Fruit fly (Drosophila melanogaster): ENCODE data around the gene cas.
A peak's percentile ranks its signal among the peaks of the same experiment; 100 is the strongest.

Gene cas

dm6 chr3R:5686049-5686757, 30.4 kb downstream of the cas start:
- TF ChIP-seq ovo (GFP tag; optimal IDR thresholded peaks at IDR 0.05) (no peak), CG14711 (tag; optimal IDR thresholded peaks at IDR 0.05) (no peak), Hr96 (GFP tag; optimal IDR thresholded peaks at IDR 0.05) (peak; percentile 30), CG1620 (GFP tag; optimal IDR thresholded peaks at IDR 0.05) (no peak), bab1 (GFP tag; optimal IDR thresholded peaks at IDR 0.05) (no peak), CG5204 (GFP tag; optimal IDR thresholded peaks at IDR 0.05) (peak; percentile 41), CG7045 (GFP tag; optimal IDR thresholded peaks at IDR 0.05) (peak; percentile 7), tj (GFP tag; optimal IDR thresholded peaks at IDR 0.05) (no peak), kay (GFP tag; ENCODE audit: borderline replicate concordance) (no peak), cnc (optimal IDR thresholded peaks at IDR 0.05) (no peak), Mnt (GFP tag; optimal IDR thresholded peaks at IDR 0.05) (no peak), CG33017 (tag; optimal IDR thresholded peaks at IDR 0.05) (peak; percentile 3), CG11617 (GFP tag; optimal IDR thresholded peaks at IDR 0.05) (no peak), CG7101 (tag; optimal IDR thresholded peaks at IDR 0.05) (no peak), CG12768 (GFP tag; optimal IDR thresholded peaks at IDR 0.05) (peak; percentile 37), pad (GFP tag; optimal IDR thresholded peaks at IDR 0.05) (no peak), cic (GFP tag; optimal IDR thresholded peaks at IDR 0.05) (no peak), Clk (GFP tag; optimal IDR thresholded peaks at IDR 0.05) (no peak), toe (GFP tag; optimal IDR thresholded peaks at IDR 0.05) (no peak), Crg-1 (GFP tag; optimal IDR thresholded peaks at IDR 0.05) (no peak)

- no peak for TF ChIP-seq Clk (GFP tag; optimal IDR thresholded peaks at IDR 0.05)
- TF ChIP-seq CG11617 (GFP tag; optimal IDR thresholded peaks at IDR 0.05) = no peak
- TF ChIP-seq CG33017 (tag; optimal IDR thresholded peaks at IDR 0.05) = no peak
- TF ChIP-seq kay (GFP tag; ENCODE audit: borderline replicate concordance) = peak; percentile 11
- peak; percentile 64 for TF ChIP-seq CG1620 (GFP tag; optimal IDR thresholded peaks at IDR 0.05)
- TF ChIP-seq Hr96 (GFP tag; optimal IDR thresholded peaks at IDR 0.05) = peak; percentile 9
- no peak for TF ChIP-seq CG5204 (GFP tag; optimal IDR thresholded peaks at IDR 0.05)
- TF ChIP-seq cnc (optimal IDR thresholded peaks at IDR 0.05) = no peak
- no peak for TF ChIP-seq tj (GFP tag; optimal IDR thresholded peaks at IDR 0.05)
- TF ChIP-seq toe (GFP tag; optimal IDR thresholded peaks at IDR 0.05) = peak; percentile 43
- peak; percentile 47 for TF ChIP-seq Mnt (GFP tag; optimal IDR thresholded peaks at IDR 0.05)
- peak; percentile 56 for TF ChIP-seq Crg-1 (GFP tag; optimal IDR thresholded peaks at IDR 0.05)
- peak; percentile 40 for TF ChIP-seq CG7101 (tag; optimal IDR thresholded peaks at IDR 0.05)
- TF ChIP-seq CG14711 (tag; optimal IDR thresholded peaks at IDR 0.05) = no peak
- no peak for TF ChIP-seq ovo (GFP tag; optimal IDR thresholded peaks at IDR 0.05)
- no peak for TF ChIP-seq CG12768 (GFP tag; optimal IDR thresholded peaks at IDR 0.05)
- TF ChIP-seq bab1 (GFP tag; optimal IDR thresholded peaks at IDR 0.05) = peak; percentile 59
- TF ChIP-seq CG7045 (GFP tag; optimal IDR thresholded peaks at IDR 0.05) = no peak
- TF ChIP-seq pad (GFP tag; optimal IDR thresholded peaks at IDR 0.05) = peak; percentile 31
These were observed 31.1 kb downstream of the cas start, which contains the start of the genes Rab23 and plx for dm6 chr3R:5685269-5686048. Gene Rab23, minus strand, starts transcription at chr3R:5685434. Gene plx, plus strand, starts transcription at chr3R:5685855.

dm6 chr3R:5684550-5685118, 32.0 kb downstream of the cas start:
- no peak for TF ChIP-seq Hr96 (GFP tag; optimal IDR thresholded peaks at IDR 0.05)
- TF ChIP-seq pad (GFP tag; optimal IDR thresholded peaks at IDR 0.05) = peak; percentile 31

dm6 chr3R:5682921-5683748, 33.5 kb downstream of the cas start:
- TF ChIP-seq bab1 (GFP tag; optimal IDR thresholded peaks at IDR 0.05) (peak; percentile 23), toe (GFP tag; optimal IDR thresholded peaks at IDR 0.05) (no peak), cnc (optimal IDR thresholded peaks at IDR 0.05) (no peak), kay (GFP tag; ENCODE audit: borderline replicate concordance) (no peak)

- no peak for TF ChIP-seq bab1 (GFP tag; optimal IDR thresholded peaks at IDR 0.05)
- TF ChIP-seq CG5204 (GFP tag; optimal IDR thresholded peaks at IDR 0.05) = no peak
- no peak for TF ChIP-seq CG1620 (GFP tag; optimal IDR thresholded peaks at IDR 0.05)
- no peak for TF ChIP-seq Hr96 (GFP tag; optimal IDR thresholded peaks at IDR 0.05)
- TF ChIP-seq pad (GFP tag; optimal IDR thresholded peaks at IDR 0.05) = no peak
- no peak for TF ChIP-seq cnc (optimal IDR thresholded peaks at IDR 0.05)
- no peak for TF ChIP-seq Clk (GFP tag; optimal IDR thresholded peaks at IDR 0.05)
- no peak for TF ChIP-seq CG7045 (GFP tag; optimal IDR thresholded peaks at IDR 0.05)
- TF ChIP-seq CG7101 (tag; optimal IDR thresholded peaks at IDR 0.05) = no peak
- TF ChIP-seq Crg-1 (GFP tag; optimal IDR thresholded peaks at IDR 0.05) = no peak
- TF ChIP-seq cic (GFP tag; optimal IDR thresholded peaks at IDR 0.05) = no peak
- no peak for TF ChIP-seq ovo (GFP tag; optimal IDR thresholded peaks at IDR 0.05)
- no peak for TF ChIP-seq CG33017 (tag; optimal IDR thresholded peaks at IDR 0.05)
- TF ChIP-seq CG14711 (tag; optimal IDR thresholded peaks at IDR 0.05) = no peak
- TF ChIP-seq Mnt (GFP tag; optimal IDR thresholded peaks at IDR 0.05) = no peak
- TF ChIP-seq kay (GFP tag; ENCODE audit: borderline replicate concordance) = no peak
- no peak for TF ChIP-seq CG12768 (GFP tag; optimal IDR thresholded peaks at IDR 0.05)
- no peak for TF ChIP-seq toe (GFP tag; optimal IDR thresholded peaks at IDR 0.05)
- TF ChIP-seq CG11617 (GFP tag; optimal IDR thresholded peaks at IDR 0.05) = no peak
- TF ChIP-seq tj (GFP tag; optimal IDR thresholded peaks at IDR 0.05) = no peak
These were observed 34.4 kb downstream of the cas start for dm6 chr3R:5682238-5682637.
